Worm (Caenorhabditis elegans) whole organism, late embryonic: ENCODE measurements around the gene npr-16.
A peak's percentile ranks its signal among the peaks of the same experiment; 100 is the strongest.

Experiments used
- K09A11.1 ChIP-seq: sonication (generic microtip); optimal IDR thresholded peaks from 2 replicates; lab custom pipeline; 2017; ENCODE audit warnings: antibody characterized with exemption, mild to moderate bottlenecking, missing genetic modification characterization, missing compliant biosample characterization; ENCODE audit not compliant: insufficient read depth
- T23F11.4 ChIP-seq: fragments of 200-800 bp; sonication (Bioruptor generic); optimal IDR thresholded peaks from 2 replicates; lab custom pipeline; 2018; ENCODE audit warnings: mild to moderate bottlenecking, missing genetic modification characterization, missing compliant biosample characterization
- ama-1 ChIP-seq: fragments of 150-350 bp; optimal IDR thresholded peaks from 2 replicates; lab custom pipeline; 2014
- ceh-19 ChIP-seq: fragments of 200-800 bp; sonication (Bioruptor generic); optimal IDR thresholded peaks from 2 replicates; lab custom pipeline; 2018; ENCODE audit warnings: mild to moderate bottlenecking, missing genetic modification characterization, missing compliant biosample characterization
- ceh-22 ChIP-seq: sonication (generic microtip); optimal IDR thresholded peaks from 2 replicates; lab custom pipeline; 2017; ENCODE audit warnings: missing biosample characterization, missing genetic modification characterization
- ceh-24 ChIP-seq: sonication (generic microtip); optimal IDR thresholded peaks from 2 replicates; lab custom pipeline; 2016; ENCODE audit warnings: mild to moderate bottlenecking, missing genetic modification characterization, missing compliant biosample characterization
- ceh-31 ChIP-seq: sonication (generic microtip); optimal IDR thresholded peaks from 2 replicates; lab custom pipeline; 2016; ENCODE audit warnings: missing genetic modification characterization, missing compliant biosample characterization
- ceh-34 ChIP-seq: sonication (generic microtip); optimal IDR thresholded peaks from 2 replicates; lab custom pipeline; 2016; ENCODE audit warnings: mild to moderate bottlenecking, missing genetic modification characterization, missing compliant biosample characterization
- ceh-45 ChIP-seq: fragments of 200-800 bp; sonication (Bioruptor generic); IDR thresholded peaks from 2 replicates; pipeline ENCODE4 v1.3.6; 2022; ENCODE audit warnings: missing genetic modification reagents, missing genetic modification characterization, missing compliant biosample characterization
- ceh-48 ChIP-seq: sonication (generic microtip); optimal IDR thresholded peaks from 2 replicates; lab custom pipeline; 2016; ENCODE audit warnings: missing genetic modification characterization, inconsistent platforms, missing compliant biosample characterization
- ceh-6 ChIP-seq: fragments of 200-800 bp; sonication (Bioruptor generic); optimal IDR thresholded peaks from 2 replicates; lab custom pipeline; 2018; ENCODE audit warnings: mild to moderate bottlenecking, missing genetic modification characterization, missing compliant biosample characterization
- ceh-9 ChIP-seq: sonication (generic microtip); optimal IDR thresholded peaks from 2 replicates; lab custom pipeline; 2016; ENCODE audit warnings: mild to moderate bottlenecking, missing genetic modification characterization, inconsistent platforms, missing compliant biosample characterization
- dmd-4 ChIP-seq: sonication (generic microtip); optimal IDR thresholded peaks from 2 replicates; lab custom pipeline; 2016; ENCODE audit warnings: borderline replicate concordance, missing genetic modification characterization, missing compliant biosample characterization
- dve-1 ChIP-seq: sonication (generic microtip); optimal IDR thresholded peaks from 2 replicates; lab custom pipeline; 2017; ENCODE audit warnings: antibody characterized with exemption, mild to moderate bottlenecking, missing genetic modification characterization, missing compliant biosample characterization
- elt-2 ChIP-seq: sonication (generic microtip); optimal IDR thresholded peaks from 2 replicates; lab custom pipeline; 2016; ENCODE audit warnings: missing genetic modification reagents, missing genetic modification characterization, missing compliant biosample characterization
- elt-4 ChIP-seq: sonication (generic microtip); optimal IDR thresholded peaks from 2 replicates; lab custom pipeline; 2016; ENCODE audit warnings: missing genetic modification characterization, missing compliant biosample characterization
- eyg-1 ChIP-seq: sonication (generic microtip); optimal IDR thresholded peaks from 2 replicates; lab custom pipeline; 2016; ENCODE audit warnings: missing genotype, missing genetic modification characterization, missing compliant biosample characterization
- fkh-6 ChIP-seq: sonication (generic microtip); optimal IDR thresholded peaks from 2 replicates; lab custom pipeline; 2016; ENCODE audit warnings: missing genetic modification characterization, missing compliant biosample characterization
- hlh-15 ChIP-seq: sonication (generic microtip); optimal IDR thresholded peaks from 2 replicates; lab custom pipeline; 2016; ENCODE audit warnings: missing genetic modification characterization, missing compliant biosample characterization
- hlh-30 ChIP-seq: sonication (generic microtip); optimal IDR thresholded peaks from 2 replicates; lab custom pipeline; 2017; ENCODE audit warnings: antibody characterized with exemption, missing genetic modification characterization, missing compliant biosample characterization; ENCODE audit not compliant: insufficient read depth
- hlh-6 ChIP-seq: sonication (generic microtip); optimal IDR thresholded peaks from 2 replicates; lab custom pipeline; 2016; ENCODE audit warnings: missing genotype, missing genetic modification characterization, missing compliant biosample characterization
- lim-6 ChIP-seq: sonication (generic microtip); optimal IDR thresholded peaks from 2 replicates; lab custom pipeline; 2016; ENCODE audit warnings: missing genetic modification characterization, missing compliant biosample characterization
- lin-11 ChIP-seq: fragments of 200-800 bp; sonication (Bioruptor generic); optimal IDR thresholded peaks from 2 replicates; lab custom pipeline; 2018; ENCODE audit warnings: mild to moderate bottlenecking, missing genetic modification characterization, missing compliant biosample characterization
- madf-2 ChIP-seq: sonication (generic microtip); optimal IDR thresholded peaks from 2 replicates; lab custom pipeline; 2017; ENCODE audit warnings: missing genetic modification characterization, missing compliant biosample characterization
- nfya-1 ChIP-seq: sonication (generic microtip); optimal IDR thresholded peaks from 2 replicates; lab custom pipeline; 2017; ENCODE audit warnings: missing genetic modification characterization, mild to moderate bottlenecking, missing compliant biosample characterization, antibody characterized with exemption, moderate library complexity
- nhr-11 ChIP-seq: fragments of 150-350 bp; optimal IDR thresholded peaks from 2 replicates; lab custom pipeline; 2014; ENCODE audit warnings: missing biosample characterization, missing genetic modification characterization
- nhr-232 ChIP-seq: sonication (generic microtip); optimal IDR thresholded peaks from 2 replicates; lab custom pipeline; 2016; ENCODE audit warnings: missing genetic modification characterization, missing compliant biosample characterization
- npax-4 ChIP-seq: sonication (generic microtip); optimal IDR thresholded peaks from 2 replicates; lab custom pipeline; 2016; ENCODE audit warnings: missing genetic modification characterization, missing compliant biosample characterization
- odd-2 ChIP-seq: sonication (generic microtip); optimal IDR thresholded peaks from 2 replicates; lab custom pipeline; 2017; ENCODE audit warnings: antibody characterized with exemption, mild to moderate bottlenecking, missing genetic modification characterization, missing compliant biosample characterization
- pag-3 ChIP-seq: sonication (generic microtip); optimal IDR thresholded peaks from 2 replicates; lab custom pipeline; 2016; ENCODE audit warnings: missing compliant biosample characterization, missing genetic modification characterization, borderline replicate concordance
- pha-4 ChIP-seq: fragments of 150-350 bp; optimal IDR thresholded peaks from 2 replicates; lab custom pipeline; 2018; ENCODE audit warnings: missing biosample characterization, missing genetic modification reagents, missing genetic modification characterization
- pros-1 ChIP-seq: fragments of 150-350 bp; optimal IDR thresholded peaks from 2 replicates; lab custom pipeline; 2014; ENCODE audit warnings: missing biosample characterization, missing genetic modification reagents, missing genetic modification characterization
- ref-2 ChIP-seq: sonication (generic microtip); optimal IDR thresholded peaks from 2 replicates; lab custom pipeline; 2016; ENCODE audit warnings: missing genetic modification characterization, missing compliant biosample characterization
- rnt-1 ChIP-seq: sonication (generic microtip); optimal IDR thresholded peaks from 2 replicates; lab custom pipeline; 2016; ENCODE audit warnings: missing genetic modification characterization, missing compliant biosample characterization
- sdc-2 ChIP-seq: sonication (generic microtip); optimal IDR thresholded peaks from 2 replicates; lab custom pipeline; 2016; ENCODE audit warnings: missing genotype, missing genetic modification characterization, missing compliant biosample characterization
- sox-2 ChIP-seq: fragments of 200-800 bp; sonication (Bioruptor generic); IDR thresholded peaks from 2 replicates; pipeline ENCODE4 v1.3.6; 2022; ENCODE audit warnings: missing genetic modification reagents, missing genetic modification characterization, missing compliant biosample characterization
- sox-4 ChIP-seq: sonication (generic microtip); optimal IDR thresholded peaks from 2 replicates; lab custom pipeline; 2017; ENCODE audit warnings: mild to moderate bottlenecking, missing genetic modification characterization, inconsistent platforms, missing compliant biosample characterization
- syd-9 ChIP-seq: sonication (generic microtip); optimal IDR thresholded peaks from 2 replicates; lab custom pipeline; 2016; ENCODE audit warnings: mild to moderate bottlenecking, missing genetic modification characterization, moderate library complexity, missing compliant biosample characterization
- tbx-2 ChIP-seq: sonication (generic microtip); optimal IDR thresholded peaks from 2 replicates; lab custom pipeline; 2016; ENCODE audit warnings: missing genetic modification characterization, missing compliant biosample characterization
- tbx-7 ChIP-seq: sonication (generic microtip); optimal IDR thresholded peaks from 2 replicates; lab custom pipeline; 2016; ENCODE audit warnings: missing genotype, missing genetic modification characterization, missing compliant biosample characterization
- unc-3 ChIP-seq, 2 experiments: fragments of 200-800 bp in 1 of 2; sonication (Bioruptor generic) in 1 of 2; sonication (generic microtip) in 1 of 2; conservative IDR thresholded peaks in 1 of 2; optimal IDR thresholded peaks in 1 of 2; 2 replicates each; pipeline versions ENCODE4 v1.3.6 to Lab custom; 2016 to 2022; ENCODE audit warnings: missing compliant biosample characterization in 2 of 2, missing genetic modification characterization in 2 of 2, missing genetic modification reagents in 1 of 2
- unc-42 ChIP-seq: sonication (generic microtip); optimal IDR thresholded peaks from 2 replicates; lab custom pipeline; 2016; ENCODE audit warnings: missing genotype, missing genetic modification characterization, missing compliant biosample characterization
- unc-55 ChIP-seq: sonication (generic microtip); optimal IDR thresholded peaks from 2 replicates; lab custom pipeline; 2017; ENCODE audit warnings: missing biosample characterization, missing genetic modification reagents, missing genetic modification characterization
- unc-86 ChIP-seq: sonication (generic microtip); optimal IDR thresholded peaks from 2 replicates; lab custom pipeline; 2016; ENCODE audit warnings: missing genetic modification characterization, missing compliant biosample characterization
- zip-5 ChIP-seq: sonication (generic microtip); optimal IDR thresholded peaks from 2 replicates; lab custom pipeline; 2016; ENCODE audit warnings: missing genetic modification characterization, missing compliant biosample characterization
- ztf-16 ChIP-seq: sonication (generic microtip); optimal IDR thresholded peaks from 2 replicates; lab custom pipeline; 2017; ENCODE audit warnings: missing genetic modification characterization, missing compliant biosample characterization

npr-16 gene

ce11 chrX:3518494-3518893 lies at the start of gene npr-16:
TSS of gene npr-16 (plus strand) at chrX:3518794.
- TF ChIP-seq nhr-11 (tag; lab: Kevin White, UChicago), result no peak
- TF ChIP-seq ceh-22 (tag; lab: Kevin White, UChicago), result no peak
- no peak for TF ChIP-seq ceh-9 (tag; lab: Kevin White, UChicago)
- TF ChIP-seq ceh-24 (tag; lab: Kevin White, UChicago), result no peak
- TF ChIP-seq ref-2 (tag; lab: Kevin White, UChicago), result no peak
- TF ChIP-seq dmd-4, result no peak
- no peak for TF ChIP-seq unc-3 (GFP tag; conservative IDR thresholded peaks at IDR 0.05; lab: Robert Waterston, UW)
- TF ChIP-seq unc-3 (tag; optimal IDR thresholded peaks at IDR 0.05; lab: Kevin White, UChicago), result no peak
- no peak for TF ChIP-seq unc-55 (GFP tag; lab: Kevin White, UChicago)
- no peak for TF ChIP-seq pros-1 (tag; lab: Kevin White, UChicago)

ce11 chrX:3469332-3469731 lies 49.3 kb upstream of the npr-16 start:
- TF ChIP-seq rnt-1 (tag; lab: Kevin White, UChicago) (no peak), ceh-48 (tag; lab: Kevin White, UChicago) (no peak), nfya-1 (no peak), unc-42 (tag; lab: Kevin White, UChicago) (peak; percentile 92), fkh-6 (tag; lab: Kevin White, UChicago) (no peak), elt-2 (tag; lab: Kevin White, UChicago) (no peak), ceh-19 (GFP tag; lab: Kevin White, UChicago) (peak; percentile 47)

- TF ChIP-seq ceh-24 (tag; lab: Kevin White, UChicago), result no peak
- no peak for TF ChIP-seq ceh-34 (tag; lab: Kevin White, UChicago)
- TF ChIP-seq sox-2 (GFP tag; lab: Robert Waterston, UW), result no peak
- no peak for TF ChIP-seq ceh-6
- no peak for TF ChIP-seq pag-3
- TF ChIP-seq eyg-1 (tag; lab: Kevin White, UChicago), result no peak
- no peak for TF ChIP-seq hlh-6 (tag; lab: Kevin White, UChicago)
- no peak for TF ChIP-seq zip-5 (tag; lab: Kevin White, UChicago)
- TF ChIP-seq lim-6, result no peak
- TF ChIP-seq ceh-45 (GFP tag; lab: Robert Waterston, UW), result no peak
- no peak for TF ChIP-seq ceh-9 (tag; lab: Kevin White, UChicago)
Observed at ce11 chrX:3470307-3470706, 48.3 kb upstream of the npr-16 start.

- no peak for TF ChIP-seq ceh-22 (tag; lab: Kevin White, UChicago)
- no peak for TF ChIP-seq T23F11.4 (GFP tag; lab: Kevin White, UChicago)
- TF ChIP-seq syd-9, result peak; percentile 69
- no peak for TF ChIP-seq madf-2 (tag; lab: Kevin White, UChicago)
- TF ChIP-seq K09A11.1 (tag; lab: Kevin White, UChicago), result no peak
- no peak for TF ChIP-seq hlh-15 (tag; lab: Kevin White, UChicago)
- no peak for TF ChIP-seq pha-4 (tag; lab: Kevin White, UChicago)
- no peak for TF ChIP-seq nhr-11 (tag; lab: Kevin White, UChicago)
- TF ChIP-seq fkh-6 (tag; lab: Kevin White, UChicago), result no peak
- TF ChIP-seq dmd-4, result no peak
- TF ChIP-seq unc-42 (tag; lab: Kevin White, UChicago), result no peak
- TF ChIP-seq nfya-1, result peak; percentile 38
- TF ChIP-seq ztf-16 (tag; lab: Kevin White, UChicago), result no peak
- TF ChIP-seq npax-4 (tag; lab: Kevin White, UChicago), result no peak
- TF ChIP-seq ceh-31 (tag; lab: Kevin White, UChicago), result peak; percentile 80
- no peak for TF ChIP-seq zip-5 (tag; lab: Kevin White, UChicago)
- TF ChIP-seq elt-4, result no peak
- TF ChIP-seq ama-1 (lab: Kevin White, UChicago), result no peak
- TF ChIP-seq tbx-7 (tag; lab: Kevin White, UChicago), result no peak
- TF ChIP-seq odd-2 (tag; lab: Kevin White, UChicago), result no peak
- TF ChIP-seq sdc-2, result peak; percentile 62
- TF ChIP-seq ref-2 (tag; lab: Kevin White, UChicago), result peak; percentile 83
- TF ChIP-seq lim-6, result no peak
- no peak for TF ChIP-seq ceh-45 (GFP tag; lab: Robert Waterston, UW)
- TF ChIP-seq sox-4 (tag; lab: Kevin White, UChicago), result no peak
- TF ChIP-seq unc-86 (tag; lab: Kevin White, UChicago), result no peak
- TF ChIP-seq lin-11 (tag; lab: Kevin White, UChicago), result no peak
- TF ChIP-seq nhr-232 (tag; lab: Kevin White, UChicago), result peak; percentile 47
- no peak for TF ChIP-seq hlh-30 (tag; lab: Kevin White, UChicago)
- TF ChIP-seq dve-1 (tag; lab: Kevin White, UChicago), result no peak
- TF ChIP-seq tbx-2, result peak; percentile 71
Observed at ce11 chrX:3472226-3472625, 46.4 kb upstream of the npr-16 start.
